Fruit fly (Drosophila melanogaster) whole organism, prepupa: Measurements from ENCODE around the gene nenya.
"Not testable (repeated sequence)": the region's sequence is repeated elsewhere in the genome, so short reads cannot be mapped to it uniquely, and the experiment has no call there.

Source experiments
- CG11762 ChIP-seq: fragments of 200-800 bp; sonication (Bioruptor generic); optimal IDR thresholded peaks from 3 replicates; lab custom pipeline; 2016; ENCODE audit warnings: missing biosample characterization, missing genetic modification characterization; ENCODE audit not compliant: insufficient read depth
- CG32006 ChIP-seq: fragments of 200-800 bp; sonication (Bioruptor generic); optimal IDR thresholded peaks from 3 replicates; lab custom pipeline; 2017; ENCODE audit warnings: missing biosample characterization, mild to moderate bottlenecking, missing genetic modification characterization
- CG6854 ChIP-seq: fragments of 200-800 bp; sonication (Bioruptor generic); optimal IDR thresholded peaks from 2 replicates; lab custom pipeline; 2017; ENCODE audit warnings: missing biosample characterization, mild to moderate bottlenecking, missing genetic modification characterization
- CG8119 ChIP-seq: fragments of 200-800 bp; sonication (Bioruptor generic); IDR thresholded peaks from 3 replicates; pipeline ENCODE4 v1.3.6; 2022; ENCODE audit warnings: missing biosample characterization, missing genetic modification characterization
- fkh ChIP-seq: fragments of 200-800 bp; sonication (Bioruptor generic); optimal IDR thresholded peaks from 3 replicates; lab custom pipeline; 2017; ENCODE audit warnings: missing biosample characterization, mild to moderate bottlenecking, missing genetic modification characterization, moderate library complexity

dm6 chr3R:27959145-27959544, 31.2 kb upstream of the nenya start, which contains the start of the genes CG42487 and CG4884:
- not testable (repeated sequence) for TF ChIP-seq CG6854 (GFP tag; lab: Kevin White, UChicago); CG8119; CG11762; CG32006 (GFP tag; lab: Kevin White, UChicago); fkh (GFP tag; lab: Kevin White, UChicago)
